Worm (Caenorhabditis elegans): ENCODE results near the gene R03D7.2.

DNA sequence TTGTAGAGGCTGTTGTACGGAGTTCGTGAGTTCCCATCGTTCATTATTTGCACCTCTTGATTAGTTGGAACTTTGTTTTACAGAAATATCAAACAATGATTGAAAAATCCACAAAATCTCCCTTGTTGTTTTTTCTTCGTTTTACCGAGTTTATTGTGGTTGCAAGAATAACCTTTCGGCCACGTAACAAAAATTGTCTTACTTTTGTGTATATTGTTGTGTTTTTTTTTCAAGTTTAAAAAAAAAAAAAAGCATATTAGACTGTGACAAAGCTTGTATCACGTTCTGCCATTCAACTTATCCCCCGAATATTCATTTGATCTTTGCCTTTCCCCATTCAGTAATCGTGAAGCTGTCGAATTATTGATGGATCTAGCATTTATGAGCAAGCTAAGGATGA lies 17.8 kb downstream of the R03D7.2 start, which contains the start of gene F44F4.10:
- TF ChIP-seq pag-3 (tag; optimal IDR thresholded peaks at IDR 0.05; ENCODE audit: borderline replicate concordance, insufficient read depth) (no peak), unc-130 (tag; optimal IDR thresholded peaks at IDR 0.05) (no peak), fkh-8 (tag; optimal IDR thresholded peaks at IDR 0.05) (no peak), unc-62 (GFP tag; optimal IDR thresholded peaks at IDR 0.05) (no peak), lsy-2 (tag; optimal IDR thresholded peaks at IDR 0.05) (no peak), blmp-1 (tag; optimal IDR thresholded peaks at IDR 0.05) (no peak), ama-1 (optimal IDR thresholded peaks at IDR 0.05) (no peak), elt-2 (tag; optimal IDR thresholded peaks at IDR 0.05) (no peak), egl-27 (tag; optimal IDR thresholded peaks at IDR 0.05) (no peak), C16A3.4 (tag; optimal IDR thresholded peaks at IDR 0.05) (no peak), skn-1 (tag; optimal IDR thresholded peaks at IDR 0.05) (no peak), aly-2 (tag; optimal IDR thresholded peaks at IDR 0.05) (no peak), ceh-88 (GFP tag; IDR thresholded peaks at IDR 0.05) (no peak)
